Fruit fly (Drosophila melanogaster): ENCODE data around the gene Cpr12A.

Cpr12A gene

DNA sequence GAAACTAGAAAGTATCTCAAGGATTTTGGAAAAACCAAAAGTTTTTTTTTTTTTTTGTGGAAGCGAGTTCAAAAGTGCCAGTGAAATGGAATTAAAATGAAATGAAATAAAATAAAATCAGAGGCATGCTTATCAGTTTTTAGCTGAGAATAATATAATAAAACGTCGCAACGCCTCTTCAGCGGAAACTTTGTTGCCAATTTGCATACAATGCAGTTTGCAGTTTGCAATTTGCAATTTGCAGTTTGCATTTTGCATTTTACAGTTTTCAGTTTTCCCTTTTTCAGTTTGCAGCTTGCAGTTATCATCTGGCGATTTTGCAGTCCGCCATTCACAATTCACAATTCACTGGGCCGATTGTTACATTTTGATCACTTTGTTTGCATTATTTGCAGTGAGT is 25.4 kb downstream of the Cpr12A start:
- TF ChIP-seq Vsx2 (GFP tag; optimal IDR thresholded peaks at IDR 0.05; ENCODE audit: partially characterized antibody): no peak
- TF ChIP-seq Mio (GFP tag; optimal IDR thresholded peaks at IDR 0.05): no peak
- TF ChIP-seq ey (GFP tag; optimal IDR thresholded peaks at IDR 0.05): no peak
- no peak for TF ChIP-seq lola (GFP tag; optimal IDR thresholded peaks at IDR 0.05)
- TF ChIP-seq Hr78 (GFP tag; optimal IDR thresholded peaks at IDR 0.05): no peak
- no peak for TF ChIP-seq pan (optimal IDR thresholded peaks at IDR 0.05)
- no peak for TF ChIP-seq dmrt93B (GFP tag; optimal IDR thresholded peaks at IDR 0.05)
- no peak for TF ChIP-seq Dif (GFP tag; optimal IDR thresholded peaks at IDR 0.05; ENCODE audit: partially characterized antibody)
- TF ChIP-seq Sp1 (GFP tag; optimal IDR thresholded peaks at IDR 0.05): no peak
- no peak for TF ChIP-seq brk (GFP tag; optimal IDR thresholded peaks at IDR 0.05)
- no peak for TF ChIP-seq OdsH (GFP tag; optimal IDR thresholded peaks at IDR 0.05)

DNA sequence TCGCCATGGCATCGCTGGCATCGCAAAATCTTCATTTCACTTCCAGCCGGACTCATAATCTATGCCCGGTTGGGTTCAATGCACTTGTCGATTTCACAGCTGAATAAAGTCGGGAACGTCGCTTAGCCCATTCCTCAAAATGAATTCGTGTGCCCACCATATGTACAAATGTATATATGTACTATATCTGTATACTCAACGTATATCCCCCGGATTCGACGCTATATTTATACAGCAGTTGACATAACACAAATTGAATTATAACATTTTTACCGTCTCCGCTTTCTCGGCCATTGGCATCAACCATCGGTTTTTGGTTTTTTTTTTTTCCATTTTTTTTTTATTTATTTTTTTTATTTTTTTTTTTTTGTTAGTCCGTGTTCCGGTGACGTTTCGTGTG is 26.8 kb downstream of the Cpr12A start:
- TF ChIP-seq sage (GFP tag; optimal IDR thresholded peaks at IDR 0.05): peak; percentile 59
- TF ChIP-seq Hr83 (GFP tag; optimal IDR thresholded peaks at IDR 0.05; ENCODE audit: poor library complexity, severe bottlenecking): peak; percentile 67
- TF ChIP-seq HLH106 (tag; optimal IDR thresholded peaks at IDR 0.05): no peak
- peak; percentile 81 for TF ChIP-seq h (GFP tag; optimal IDR thresholded peaks at IDR 0.05)
- no peak for TF ChIP-seq dl (GFP tag; optimal IDR thresholded peaks at IDR 0.05; ENCODE audit: insufficient read depth in 1 of 2, partially characterized antibody in 2 of 2)
- TF ChIP-seq CG9705 (GFP tag; optimal IDR thresholded peaks at IDR 0.05): no peak
- no peak for TF ChIP-seq Abd-B (GFP tag; optimal IDR thresholded peaks at IDR 0.05)
- TF ChIP-seq brk (GFP tag; optimal IDR thresholded peaks at IDR 0.05): peak; percentile 67
- TF ChIP-seq GATAd (GFP tag; optimal IDR thresholded peaks at IDR 0.05): peak; percentile 36
- TF ChIP-seq Sp1 (GFP tag; optimal IDR thresholded peaks at IDR 0.05): peak; percentile 5
- TF ChIP-seq Vsx2 (GFP tag; optimal IDR thresholded peaks at IDR 0.05; ENCODE audit: partially characterized antibody): no peak
- TF ChIP-seq ey (GFP tag; optimal IDR thresholded peaks at IDR 0.05): peak; percentile 10
- no peak for TF ChIP-seq sv (GFP tag; optimal IDR thresholded peaks at IDR 0.05)
- TF ChIP-seq Jra (GFP tag; optimal IDR thresholded peaks at IDR 0.05): peak; percentile 22
- no peak for TF ChIP-seq Dfd (GFP tag; optimal IDR thresholded peaks at IDR 0.05)
- TF ChIP-seq fru (GFP tag; optimal IDR thresholded peaks at IDR 0.05): peak; percentile 48
- peak; percentile 47 for TF ChIP-seq br (GFP tag; optimal IDR thresholded peaks at IDR 0.05)
- peak; percentile 50 for TF ChIP-seq Hnf4 (GFP tag; optimal IDR thresholded peaks at IDR 0.05)
- no peak for TF ChIP-seq Rel (GFP tag; optimal IDR thresholded peaks at IDR 0.05)
- TF ChIP-seq Rel (tag; optimal IDR thresholded peaks at IDR 0.05): peak; percentile 58
- peak; percentile 24 for TF ChIP-seq psq (GFP tag; optimal IDR thresholded peaks at IDR 0.05)
- TF ChIP-seq OdsH (GFP tag; optimal IDR thresholded peaks at IDR 0.05): peak; percentile 65
- TF ChIP-seq Myc (optimal IDR thresholded peaks at IDR 0.05): no peak
- peak; percentile 72 for TF ChIP-seq rgr (GFP tag; optimal IDR thresholded peaks at IDR 0.05)
- peak; percentile 34 for TF ChIP-seq CG32264 (GFP tag; optimal IDR thresholded peaks at IDR 0.05)
- TF ChIP-seq foxo (GFP tag; optimal IDR thresholded peaks at IDR 0.05): peak in 1 of 2 experiments; percentile 48
- peak; percentile 1 for TF ChIP-seq tai (GFP tag; optimal IDR thresholded peaks at IDR 0.05)
- peak; percentile 40 for TF ChIP-seq CrebA (GFP tag; optimal IDR thresholded peaks at IDR 0.05; ENCODE audit: borderline replicate concordance)

DNA sequence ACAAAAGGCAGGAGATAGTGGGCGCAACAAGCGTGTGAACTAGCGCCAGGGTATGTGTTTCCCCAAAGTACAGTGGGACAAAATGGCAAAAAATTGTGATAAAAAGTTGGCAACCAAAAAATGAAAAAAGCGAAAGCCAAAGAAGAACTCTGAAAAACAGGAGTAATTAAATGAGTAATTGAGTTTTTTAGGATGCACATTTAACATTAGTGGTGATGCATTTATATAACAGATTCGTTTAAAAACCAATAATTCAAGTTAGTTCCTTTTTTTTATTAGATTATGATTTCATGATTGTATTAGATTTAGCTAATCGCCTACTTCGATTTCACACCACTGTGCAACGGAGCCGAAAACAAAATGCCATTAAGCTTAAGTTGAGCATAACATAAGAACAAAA is 28.9 kb downstream of the Cpr12A start:
- TF ChIP-seq Dfd (GFP tag; optimal IDR thresholded peaks at IDR 0.05) (no peak), dl (GFP tag; optimal IDR thresholded peaks at IDR 0.05; ENCODE audit: insufficient read depth in 1 of 2, partially characterized antibody in 2 of 2) (no peak), Dif (GFP tag; optimal IDR thresholded peaks at IDR 0.05; ENCODE audit: partially characterized antibody) (no peak), ey (GFP tag; optimal IDR thresholded peaks at IDR 0.05) (peak; percentile 29), foxo (GFP tag; optimal IDR thresholded peaks at IDR 0.05) (peak in 1 of 2 experiments; percentile 29), lola (GFP tag; optimal IDR thresholded peaks at IDR 0.05) (no peak), br (GFP tag; optimal IDR thresholded peaks at IDR 0.05) (no peak), Hnf4 (GFP tag; optimal IDR thresholded peaks at IDR 0.05) (no peak), Sp1 (GFP tag; optimal IDR thresholded peaks at IDR 0.05) (no peak), CrebA (GFP tag; optimal IDR thresholded peaks at IDR 0.05; ENCODE audit: borderline replicate concordance) (no peak), Abd-B (GFP tag; optimal IDR thresholded peaks at IDR 0.05) (no peak)

DNA sequence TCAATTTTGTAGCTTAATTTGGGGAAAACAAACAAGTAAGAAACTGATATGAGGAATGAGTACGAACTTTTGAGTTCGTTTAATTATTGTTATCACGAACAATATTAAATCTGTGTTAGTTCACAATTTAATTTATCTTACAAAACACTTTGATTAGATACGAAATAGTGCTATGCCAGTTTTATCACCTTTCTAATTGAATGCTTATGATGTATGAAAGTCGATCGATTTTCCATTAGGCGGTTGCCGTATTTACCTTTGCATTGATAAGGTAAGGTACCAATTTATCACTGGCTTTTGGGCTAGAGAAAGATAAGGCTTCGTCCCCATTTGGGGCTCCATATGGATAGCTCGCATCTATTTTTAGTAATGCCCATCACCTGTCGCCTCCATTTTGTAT is 35.9 kb downstream of the Cpr12A start:
- TF ChIP-seq Myc (optimal IDR thresholded peaks at IDR 0.05): no peak
- TF ChIP-seq pan (optimal IDR thresholded peaks at IDR 0.05): no peak
- no peak for TF ChIP-seq Rel (GFP tag; optimal IDR thresholded peaks at IDR 0.05)
- no peak for TF ChIP-seq Rel (tag; optimal IDR thresholded peaks at IDR 0.05)
- TF ChIP-seq dsf (GFP tag; optimal IDR thresholded peaks at IDR 0.05; ENCODE audit: borderline replicate concordance): no peak
- TF ChIP-seq br (GFP tag; optimal IDR thresholded peaks at IDR 0.05): no peak
- no peak for TF ChIP-seq fru (GFP tag; optimal IDR thresholded peaks at IDR 0.05)
- no peak for TF ChIP-seq Mio (GFP tag; optimal IDR thresholded peaks at IDR 0.05)
- TF ChIP-seq rgr (GFP tag; optimal IDR thresholded peaks at IDR 0.05): no peak
- no peak for TF ChIP-seq foxo (GFP tag; optimal IDR thresholded peaks at IDR 0.05)
- no peak for TF ChIP-seq N (GFP tag; optimal IDR thresholded peaks at IDR 0.05)

All from whole organism, wandering third instar larva.